Worm (Caenorhabditis elegans) whole organism, young adult: ENCODE data around the gene Y43F8C.7.

Experiments used
- F57C9.4 ChIP-seq: sonication (generic microtip); optimal IDR thresholded peaks from 2 replicates; lab custom pipeline; 2017; ENCODE audit warnings: mild to moderate bottlenecking, missing genetic modification characterization, missing compliant biosample characterization
- ama-1 ChIP-seq, 3 experiments: fragments of 150-350 bp in 1 of 3; sonication (generic microtip) in 2 of 3; optimal IDR thresholded peaks; 2 replicates each; lab custom pipeline; 2014 to 2018; ENCODE audit warnings: missing biosample characterization in 2 of 3, missing genetic modification characterization in 2 of 3, missing genetic modification reagents in 2 of 3
- efl-1 ChIP-seq: fragments of 150-350 bp; optimal IDR thresholded peaks from 2 replicates; lab custom pipeline; 2014; ENCODE audit warnings: missing biosample characterization, missing genetic modification reagents, missing genetic modification characterization
- nhr-80 ChIP-seq: sonication (generic microtip); optimal IDR thresholded peaks from 2 replicates; lab custom pipeline; 2016; ENCODE audit warnings: missing genetic modification characterization, missing compliant biosample characterization
- rcor-1 ChIP-seq: fragments of 200-800 bp; sonication (Bioruptor generic); IDR thresholded peaks from 2 replicates; pipeline ENCODE4 v1.3.6; 2022; ENCODE audit warnings: missing genetic modification reagents, missing genetic modification characterization, missing compliant biosample characterization
- unc-62 ChIP-seq: fragments of 150-350 bp; optimal IDR thresholded peaks from 2 replicates; lab custom pipeline; 2014; ENCODE audit warnings: missing biosample characterization, missing genetic modification reagents, missing genetic modification characterization

ce11 chrV:19605415-19605814, 38.4 kb downstream of the Y43F8C.7 start:
- no peak for TF ChIP-seq unc-62 (GFP tag; lab: Kevin White, UChicago)
- TF ChIP-seq F57C9.4, result no peak
- TF ChIP-seq rcor-1 (GFP tag; lab: Robert Waterston, UW), result no peak
- no peak for TF ChIP-seq efl-1
- no peak for TF ChIP-seq nhr-80 (tag; lab: Kevin White, UChicago)
- TF ChIP-seq ama-1 (optimal IDR thresholded peaks at IDR 0.05; lab: Kevin White, UChicago), result no peak
- TF ChIP-seq ama-1 (GFP tag; optimal IDR thresholded peaks at IDR 0.05; lab: Kevin White, UChicago), result no peak
